Worm (Caenorhabditis elegans): ENCODE measurements around the gene clec-86.

ce11 chrX:7139614-7140013 is at the start of gene clec-86:
- TF ChIP-seq dpff-1 (tag; optimal IDR thresholded peaks at IDR 0.05), result no peak
- no peak for TF ChIP-seq Y53G8AR.9 (GFP tag; conservative IDR thresholded peaks at IDR 0.05)
- no peak for TF ChIP-seq mxl-1 (tag; optimal IDR thresholded peaks at IDR 0.05)
- TF ChIP-seq pha-4 (tag; optimal IDR thresholded peaks at IDR 0.05), result no peak
- no peak for TF ChIP-seq cebp-2 (GFP tag; IDR thresholded peaks at IDR 0.05)
- no peak for TF ChIP-seq B0261.1 (tag; optimal IDR thresholded peaks at IDR 0.05)

Measured in whole organism, young adult.